Fruit fly (Drosophila melanogaster) whole organism, embryonic: ENCODE results near the gene Ns1.

ENCODE experiments used
- Antp ChIP-seq: fragments of 200-800 bp; sonication (Bioruptor generic); optimal IDR thresholded peaks from 3 replicates; lab custom pipeline; 2016; ENCODE audit warnings: missing biosample characterization, missing genetic modification characterization
- Awh ChIP-seq: fragments of 200-800 bp; sonication (Bioruptor generic); IDR thresholded peaks from 2 replicates; pipeline ENCODE4, ENCODE4 v1.3.6; 2022; ENCODE audit warnings: missing biosample characterization, missing genetic modification characterization
- C15 ChIP-seq: fragments of 200-800 bp; sonication (Bioruptor generic); IDR thresholded peaks from 3 replicates; pipeline ENCODE4 v1.3.6; 2022; ENCODE audit warnings: missing biosample characterization, missing genetic modification characterization
- CG10147 ChIP-seq: fragments of 200-800 bp; sonication (Bioruptor generic); optimal IDR thresholded peaks from 2 replicates; lab custom pipeline; 2019; ENCODE audit warnings: missing biosample characterization, mild to moderate bottlenecking, missing genetic modification characterization, moderate library complexity
- CG10654 ChIP-seq: fragments of 200-800 bp; sonication (Bioruptor generic); optimal IDR thresholded peaks from 2 replicates; lab custom pipeline; 2016; ENCODE audit warnings: missing biosample characterization, missing genetic modification characterization
- CG11696 ChIP-seq: fragments of 200-800 bp; sonication (Bioruptor generic); IDR thresholded peaks from 2 replicates; pipeline ENCODE4 v1.3.6; 2022; ENCODE audit warnings: missing biosample characterization, missing genetic modification characterization
- CG12659 ChIP-seq: fragments of 200-800 bp; sonication (Bioruptor generic); optimal IDR thresholded peaks from 3 replicates; lab custom pipeline; 2017; ENCODE audit warnings: mild to moderate bottlenecking, missing biosample characterization, missing genetic modification reagents, missing genetic modification characterization
- CG13123 ChIP-seq: fragments of 200-800 bp; sonication (Bioruptor generic); optimal IDR thresholded peaks from 2 replicates; lab custom pipeline; 2016; ENCODE audit warnings: missing biosample characterization, missing genetic modification characterization
- CG31441 ChIP-seq: fragments of 200-800 bp; sonication (Bioruptor generic); IDR thresholded peaks from 2 replicates; pipeline ENCODE4 v1.3.6; 2022; ENCODE audit warnings: missing biosample characterization, missing genetic modification characterization
- CG32767 ChIP-seq: fragments of 200-800 bp; sonication (Bioruptor generic); IDR thresholded peaks from 2 replicates; pipeline ENCODE4 v1.3.6; 2022; ENCODE audit warnings: missing biosample characterization, missing genetic modification characterization
- CG3281 ChIP-seq: fragments of 200-800 bp; sonication (Bioruptor generic); optimal IDR thresholded peaks from 3 replicates; lab custom pipeline; 2017; ENCODE audit warnings: missing biosample characterization, mild to moderate bottlenecking, missing genetic modification characterization
- CG34376 ChIP-seq: fragments of 200-800 bp; sonication (Bioruptor generic); optimal IDR thresholded peaks from 2 replicates; lab custom pipeline; 2018; ENCODE audit warnings: missing biosample characterization, mild to moderate bottlenecking, missing genetic modification characterization
- CG3847 ChIP-seq: fragments of 200-800 bp; sonication (Bioruptor generic); IDR thresholded peaks from 2 replicates; pipeline ENCODE4 v1.3.6; 2022; ENCODE audit warnings: missing biosample characterization, missing genetic modification characterization
- CG5245 ChIP-seq: fragments of 200-800 bp; sonication (Bioruptor generic); optimal IDR thresholded peaks from 3 replicates; lab custom pipeline; 2016; ENCODE audit warnings: missing biosample characterization, missing genetic modification characterization
- CG5953 ChIP-seq: fragments of 200-800 bp; sonication (Bioruptor generic); IDR thresholded peaks from 2 replicates; pipeline ENCODE4 v1.3.6; 2022; ENCODE audit warnings: missing biosample characterization, missing genetic modification characterization
- CG6272 ChIP-seq: fragments of 200-800 bp; sonication (Bioruptor generic); IDR thresholded peaks from 2 replicates; pipeline ENCODE4 v1.3.6; 2022; ENCODE audit warnings: missing biosample characterization, missing genetic modification characterization
- CG6683 ChIP-seq: fragments of 200-800 bp; sonication (Bioruptor generic); optimal IDR thresholded peaks from 2 replicates; lab custom pipeline; 2017; ENCODE audit warnings: missing biosample characterization, mild to moderate bottlenecking, missing genetic modification characterization, missing genetic modification reagents
- CG7745 ChIP-seq: fragments of 200-800 bp; sonication (Bioruptor generic); optimal IDR thresholded peaks from 2 replicates; lab custom pipeline; 2018; ENCODE audit warnings: missing biosample characterization, mild to moderate bottlenecking, missing genetic modification characterization, moderate library complexity
- CG7839 ChIP-seq: fragments of 200-800 bp; sonication (Bioruptor generic); optimal IDR thresholded peaks from 3 replicates; lab custom pipeline; 2018; ENCODE audit warnings: missing biosample characterization, mild to moderate bottlenecking, missing genetic modification characterization, moderate library complexity
- CG8388 ChIP-seq: fragments of 200-800 bp; sonication (Bioruptor generic); optimal IDR thresholded peaks from 2 replicates; lab custom pipeline; 2019; ENCODE audit warnings: missing biosample characterization, mild to moderate bottlenecking, missing genetic modification characterization, moderate library complexity
- CG8944 ChIP-seq: fragments of 200-800 bp; sonication (Bioruptor generic); optimal IDR thresholded peaks from 3 replicates; lab custom pipeline; 2016; ENCODE audit warnings: missing biosample characterization, missing genetic modification characterization
- Ets65A ChIP-seq: fragments of 200-800 bp; sonication (Bioruptor generic); peaks from one replicate; lab custom pipeline; 2016; ENCODE audit warnings: missing biosample characterization, missing genetic modification characterization
- HHEX ChIP-seq: fragments of 200-800 bp; sonication (Bioruptor generic); optimal IDR thresholded peaks from 3 replicates; lab custom pipeline; 2017; ENCODE audit warnings: missing biosample characterization, mild to moderate bottlenecking, missing genetic modification characterization, missing genetic modification reagents
- Kr ChIP-seq: fragments of 200-800 bp; sonication (Bioruptor generic); optimal IDR thresholded peaks from 2 replicates; lab custom pipeline; 2017; ENCODE audit warnings: missing biosample characterization, mild to moderate bottlenecking, missing genetic modification characterization
- Lhr ChIP-seq: fragments of 200-800 bp; sonication (Bioruptor generic); optimal IDR thresholded peaks from 3 replicates; lab custom pipeline; 2017; ENCODE audit warnings: mild to moderate bottlenecking, missing biosample characterization, missing genetic modification reagents, missing genetic modification characterization
- Max ChIP-seq: fragments of 200-800 bp; sonication (Bioruptor generic); optimal IDR thresholded peaks from 2 replicates; lab custom pipeline; 2016; ENCODE audit warnings: missing biosample characterization, mild to moderate bottlenecking, missing genetic modification characterization
- NFAT ChIP-seq: fragments of 200-800 bp; sonication (Bioruptor generic); IDR thresholded peaks from 2 replicates; pipeline ENCODE4 v1.3.6; 2022; ENCODE audit warnings: missing biosample characterization, missing genetic modification characterization
- Neu2 ChIP-seq: fragments of 200-800 bp; sonication (Bioruptor generic); optimal IDR thresholded peaks from 3 replicates; lab custom pipeline; 2016; ENCODE audit warnings: missing biosample characterization, missing genetic modification characterization, borderline replicate concordance
- Oli ChIP-seq: fragments of 200-800 bp; sonication (Bioruptor generic); optimal IDR thresholded peaks from 2 replicates; lab custom pipeline; 2018; ENCODE audit warnings: missing biosample characterization, mild to moderate bottlenecking, missing genetic modification characterization, moderate library complexity
- Opbp ChIP-seq: fragments of 200-800 bp; sonication (Bioruptor generic); IDR thresholded peaks from 3 replicates; pipeline ENCODE4 v1.3.6; 2022; ENCODE audit warnings: missing biosample characterization, missing genetic modification characterization; ENCODE audit not compliant: partially characterized antibody
- PHDP ChIP-seq: fragments of 200-800 bp; sonication (Bioruptor generic); optimal IDR thresholded peaks from 3 replicates; lab custom pipeline; 2018; ENCODE audit warnings: missing biosample characterization, mild to moderate bottlenecking, missing genetic modification characterization, moderate library complexity
- Side ChIP-seq: fragments of 200-800 bp; sonication (Bioruptor generic); optimal IDR thresholded peaks from 2 replicates; lab custom pipeline; 2016; ENCODE audit warnings: missing biosample characterization, missing genetic modification characterization
- Six4 ChIP-seq: fragments of 200-800 bp; sonication (Bioruptor generic); optimal IDR thresholded peaks from 2 replicates; lab custom pipeline; 2016; ENCODE audit warnings: missing biosample characterization, missing genetic modification characterization
- ara ChIP-seq: fragments of 200-800 bp; sonication (Bioruptor generic); IDR thresholded peaks from 2 replicates; pipeline ENCODE4 v1.3.6; 2022; ENCODE audit warnings: missing biosample characterization, missing genetic modification characterization
- bowl ChIP-seq: fragments of 200-800 bp; sonication (Bioruptor generic); IDR thresholded peaks from 2 replicates; pipeline ENCODE4 v1.3.6; 2022; ENCODE audit warnings: missing biosample characterization, missing genetic modification characterization
- btn ChIP-seq: fragments of 200-800 bp; sonication (Bioruptor generic); optimal IDR thresholded peaks from 2 replicates; lab custom pipeline; 2016; ENCODE audit warnings: missing biosample characterization, missing genetic modification characterization
- croc ChIP-seq: fragments of 200-800 bp; sonication (Bioruptor generic); conservative IDR thresholded peaks from 3 replicates; pipeline ENCODE4 v1.3.6; 2022; ENCODE audit warnings: missing biosample characterization, missing genetic modification characterization
- dmrt99B ChIP-seq: fragments of 200-800 bp; sonication (Bioruptor generic); optimal IDR thresholded peaks from 2 replicates; lab custom pipeline; 2018; ENCODE audit warnings: missing biosample characterization, mild to moderate bottlenecking, missing genetic modification characterization, moderate library complexity
- hbn ChIP-seq: fragments of 200-800 bp; sonication (Bioruptor generic); IDR thresholded peaks from 2 replicates; pipeline ENCODE4 v1.3.6; 2022; ENCODE audit warnings: missing biosample characterization, missing genetic modification characterization; ENCODE audit not compliant: partially characterized antibody
- lab ChIP-seq: fragments of 200-800 bp; sonication (Bioruptor generic); optimal IDR thresholded peaks from 3 replicates; lab custom pipeline; 2017; ENCODE audit warnings: missing biosample characterization, missing genetic modification characterization, mild to moderate bottlenecking, moderate library complexity, missing genetic modification reagents
- mld ChIP-seq: fragments of 200-800 bp; sonication (Bioruptor generic); IDR thresholded peaks from 3 replicates; pipeline ENCODE4 v1.3.6; 2022; ENCODE audit warnings: missing biosample characterization, missing genetic modification characterization; ENCODE audit not compliant: partially characterized antibody
- nerfin-1 ChIP-seq: fragments of 200-800 bp; sonication (Bioruptor generic); optimal IDR thresholded peaks from 3 replicates; lab custom pipeline; 2019; ENCODE audit warnings: missing biosample characterization, mild to moderate bottlenecking, missing genetic modification characterization, moderate library complexity
- odd ChIP-seq: fragments of 200-800 bp; sonication (Bioruptor generic); optimal IDR thresholded peaks from 2 replicates; lab custom pipeline; 2017; ENCODE audit warnings: missing biosample characterization, mild to moderate bottlenecking, missing genetic modification characterization
- pzg ChIP-seq: fragments of 200-800 bp; sonication (Bioruptor generic); optimal IDR thresholded peaks from 3 replicates; lab custom pipeline; 2018; ENCODE audit warnings: missing biosample characterization, mild to moderate bottlenecking, missing genetic modification characterization, moderate library complexity
- seq ChIP-seq: fragments of 200-800 bp; sonication (Bioruptor generic); IDR thresholded peaks from 2 replicates; pipeline ENCODE4 v1.3.6; 2022; ENCODE audit warnings: missing biosample characterization, missing genetic modification characterization
- stc ChIP-seq: fragments of 200-800 bp; sonication (Bioruptor generic); IDR thresholded peaks from 2 replicates; pipeline ENCODE4 v1.3.6; 2022; ENCODE audit warnings: missing biosample characterization, missing genetic modification characterization
- tap ChIP-seq: fragments of 200-800 bp; optimal IDR thresholded peaks from 3 replicates; lab custom pipeline; 2019; ENCODE audit warnings: missing biosample characterization, mild to moderate bottlenecking, missing genetic modification characterization, moderate library complexity
- tup ChIP-seq: fragments of 200-800 bp; sonication (Bioruptor generic); optimal IDR thresholded peaks from 2 replicates; lab custom pipeline; 2016; ENCODE audit warnings: missing biosample characterization, mild to moderate bottlenecking, missing genetic modification characterization, moderate library complexity
- vfl ChIP-seq: fragments of 200-800 bp; sonication (Bioruptor generic); optimal IDR thresholded peaks from 2 replicates; lab custom pipeline; 2016; ENCODE audit warnings: missing biosample characterization, missing genetic modification characterization
- wdn ChIP-seq: fragments of 200-800 bp; sonication (Bioruptor generic); IDR thresholded peaks from 2 replicates; pipeline ENCODE4 v1.3.6; 2022; ENCODE audit warnings: missing biosample characterization, missing genetic modification characterization
- wor ChIP-seq: fragments of 200-800 bp; sonication (Bioruptor generic); IDR thresholded peaks from 2 replicates; pipeline ENCODE4 v1.3.6; 2022; ENCODE audit warnings: missing biosample characterization, missing genetic modification characterization

Ns1 gene

DNA sequence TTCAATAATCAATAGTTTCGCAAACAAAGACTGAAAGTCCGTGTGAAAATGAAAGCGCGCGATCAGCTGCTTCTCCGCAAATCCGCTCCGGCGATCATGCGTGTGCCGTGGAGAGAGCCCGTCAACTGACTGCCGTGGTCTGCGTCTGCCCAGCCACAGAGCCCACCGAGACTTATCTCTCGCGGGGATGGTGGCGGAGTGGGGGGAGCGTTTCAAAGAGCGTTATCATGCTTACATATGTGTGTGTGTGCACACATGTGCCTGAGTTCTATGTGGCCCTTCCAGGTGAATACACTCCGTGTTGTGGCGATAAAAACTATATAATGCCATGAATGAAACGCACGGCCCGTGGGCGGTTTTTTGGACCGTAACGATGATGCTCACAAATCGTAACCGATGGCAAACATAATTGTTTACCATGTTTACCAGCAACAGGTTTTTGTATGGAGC is 5.5 kb upstream of the Ns1 start:
- TF ChIP-seq Lhr (no peak), CG10654 (GFP tag; lab: Kevin White, UChicago) (no peak), C15 (GFP tag; lab: Robert Waterston, UW) (no peak), vfl (GFP tag; lab: Kevin White, UChicago) (peak; percentile 6), tap (no peak), CG13123 (GFP tag; lab: Kevin White, UChicago) (no peak), wor (GFP tag; lab: Robert Waterston, UW) (no peak), CG6272 (GFP tag; lab: Robert Waterston, UW) (no peak), croc (GFP tag; lab: Robert Waterston, UW) (no peak), CG11696 (GFP tag; lab: Robert Waterston, UW) (no peak), CG31441 (GFP tag; lab: Robert Waterston, UW) (no peak), ara (GFP tag; lab: Robert Waterston, UW) (no peak), Ets65A (GFP tag; lab: Kevin White, UChicago) (no peak), seq (GFP tag; lab: Robert Waterston, UW) (peak; percentile 29; the same call in 1 of the 2 replicates), wdn (no peak), CG34376 (peak; percentile 80), Kr (GFP tag; lab: Kevin White, UChicago) (no peak), nerfin-1 (tag; lab: Kevin White, UChicago) (no peak), HHEX (GFP tag; lab: Kevin White, UChicago) (no peak), Neu2 (no peak), hbn (GFP tag; lab: Robert Waterston, UW) (no peak), CG12659 (GFP tag; lab: Kevin White, UChicago) (no peak), CG7839 (tag; lab: Kevin White, UChicago) (no peak), btn (GFP tag; lab: Kevin White, UChicago) (no peak), Antp (GFP tag; lab: Kevin White, UChicago) (no peak), stc (GFP tag; lab: Robert Waterston, UW) (peak; percentile 21; the same call in 1 of the 2 replicates), Oli (tag; lab: Kevin White, UChicago) (no peak), dmrt99B (tag; lab: Kevin White, UChicago) (no peak), CG32767 (GFP tag; lab: Robert Waterston, UW) (no peak), CG7745 (no peak), Awh (GFP tag; lab: Robert Waterston, UW) (no peak), lab (peak; percentile 64), CG3281 (peak; percentile 17), Opbp (GFP tag; lab: Robert Waterston, UW) (peak; percentile 43; the same call in 1 of the 3 replicates), odd (GFP tag; lab: Kevin White, UChicago) (peak; percentile 1), CG8944 (no peak), CG8388 (GFP tag; lab: Kevin White, UChicago) (no peak), mld (GFP tag; lab: Robert Waterston, UW) (no peak), Max (GFP tag; lab: Kevin White, UChicago) (no peak), NFAT (GFP tag; lab: Robert Waterston, UW) (peak; percentile 4; the same call in 1 of the 2 replicates), PHDP (tag; lab: Kevin White, UChicago) (no peak), CG5245 (GFP tag; lab: Kevin White, UChicago) (no peak), CG10147 (GFP tag; lab: Kevin White, UChicago) (no peak), tup (GFP tag; lab: Kevin White, UChicago) (no peak), CG5953 (GFP tag; lab: Robert Waterston, UW) (peak; percentile 3; the same call in 1 of the 2 replicates), bowl (GFP tag; lab: Robert Waterston, UW) (0 out of 2 replicates have a peak, but pooled peaks have one; percentile 31), CG3847 (no peak), CG6683 (GFP tag; lab: Kevin White, UChicago) (no peak), Side (GFP tag; lab: Kevin White, UChicago) (no peak), pzg (GFP tag; lab: Kevin White, UChicago) (no peak), Six4 (GFP tag; lab: Kevin White, UChicago) (no peak)
